Worm (Caenorhabditis elegans): ENCODE results near the gene arrd-18.

Gene arrd-18

ce11 chrV:3320005-3320404, 8.1 kb upstream of the arrd-18 start, which contains the start of gene F35F10.14:
Gene F35F10.14, minus strand, starts transcription at chrV:3320105.
- no peak for TF ChIP-seq flt-1 (GFP tag; IDR thresholded peaks at IDR 0.05)
- no peak for TF ChIP-seq ref-1 (GFP tag; conservative IDR thresholded peaks at IDR 0.05)
- TF ChIP-seq tab-1 (GFP tag; IDR thresholded peaks at IDR 0.05), result no peak

ce11 chrV:3318975-3319374, 7.1 kb upstream of the arrd-18 start, which contains the start of gene F35F10.13:
Gene F35F10.13, minus strand, starts transcription at chrV:3319075.
- no peak for TF ChIP-seq T22C8.4 (GFP tag; IDR thresholded peaks at IDR 0.05)

ce11 chrV:3316108-3316507, 4.2 kb upstream of the arrd-18 start, which contains the start of gene F35F10.1:
Gene F35F10.1, plus strand, starts transcription at chrV:3316307.
- TF ChIP-seq klf-2 (GFP tag; conservative IDR thresholded peaks at IDR 0.05) (no peak), ztf-29 (GFP tag; IDR thresholded peaks at IDR 0.05) (no peak), cog-1 (tag; optimal IDR thresholded peaks at IDR 0.05) (no peak), med-1 (GFP tag; optimal IDR thresholded peaks at IDR 0.05; ENCODE audit: insufficient read depth) (no peak), tab-1 (GFP tag; IDR thresholded peaks at IDR 0.05) (no peak), ref-1 (GFP tag; conservative IDR thresholded peaks at IDR 0.05) (no peak), flt-1 (GFP tag; IDR thresholded peaks at IDR 0.05) (no peak), ztf-23 (GFP tag; IDR thresholded peaks at IDR 0.05) (no peak), T22C8.4 (GFP tag; IDR thresholded peaks at IDR 0.05) (no peak)

ce11 chrV:3315308-3315707, 3.4 kb upstream of the arrd-18 start, which contains the start of gene arrd-19:
Gene arrd-19, minus strand, starts transcription at chrV:3315516.
- TF ChIP-seq flt-1 (GFP tag; IDR thresholded peaks at IDR 0.05) (no peak), cog-1 (tag; optimal IDR thresholded peaks at IDR 0.05) (no peak)

- TF ChIP-seq flt-1 (GFP tag; IDR thresholded peaks at IDR 0.05), result no peak
- TF ChIP-seq med-1 (GFP tag; optimal IDR thresholded peaks at IDR 0.05; ENCODE audit: insufficient read depth), result no peak
- TF ChIP-seq cog-1 (tag; optimal IDR thresholded peaks at IDR 0.05), result no peak
- no peak for TF ChIP-seq ztf-23 (GFP tag; IDR thresholded peaks at IDR 0.05)
- no peak for TF ChIP-seq ref-1 (GFP tag; conservative IDR thresholded peaks at IDR 0.05)
- no peak for TF ChIP-seq T22C8.4 (GFP tag; IDR thresholded peaks at IDR 0.05)
- no peak for TF ChIP-seq klf-2 (GFP tag; conservative IDR thresholded peaks at IDR 0.05)
- no peak for TF ChIP-seq tab-1 (GFP tag; IDR thresholded peaks at IDR 0.05)
- no peak for TF ChIP-seq ztf-29 (GFP tag; IDR thresholded peaks at IDR 0.05)
Observed at ce11 chrV:3308169-3308568, 3.7 kb downstream of the arrd-18 start, which contains the start of gene srbc-3. Gene srbc-3, plus strand, starts transcription at chrV:3308469.

ce11 chrV:3301898-3302297, 10.0 kb downstream of the arrd-18 start, which contains the start of gene srbc-1:
Gene srbc-1, minus strand, starts transcription at chrV:3301998.
- no peak for TF ChIP-seq med-1 (GFP tag; optimal IDR thresholded peaks at IDR 0.05; ENCODE audit: insufficient read depth)
- no peak for TF ChIP-seq ref-1 (GFP tag; conservative IDR thresholded peaks at IDR 0.05)
- no peak for TF ChIP-seq ztf-23 (GFP tag; IDR thresholded peaks at IDR 0.05)
- TF ChIP-seq T22C8.4 (GFP tag; IDR thresholded peaks at IDR 0.05), result no peak
- TF ChIP-seq cog-1 (tag; optimal IDR thresholded peaks at IDR 0.05), result no peak
- no peak for TF ChIP-seq tab-1 (GFP tag; IDR thresholded peaks at IDR 0.05)
- no peak for TF ChIP-seq ztf-29 (GFP tag; IDR thresholded peaks at IDR 0.05)

- TF ChIP-seq tab-1 (GFP tag; IDR thresholded peaks at IDR 0.05), result no peak
- TF ChIP-seq klf-2 (GFP tag; conservative IDR thresholded peaks at IDR 0.05), result no peak
- TF ChIP-seq med-1 (GFP tag; optimal IDR thresholded peaks at IDR 0.05; ENCODE audit: insufficient read depth), result no peak
- TF ChIP-seq ref-1 (GFP tag; conservative IDR thresholded peaks at IDR 0.05), result no peak
- no peak for TF ChIP-seq T22C8.4 (GFP tag; IDR thresholded peaks at IDR 0.05)
- TF ChIP-seq ztf-23 (GFP tag; IDR thresholded peaks at IDR 0.05), result no peak
- no peak for TF ChIP-seq cog-1 (tag; optimal IDR thresholded peaks at IDR 0.05)
- no peak for TF ChIP-seq flt-1 (GFP tag; IDR thresholded peaks at IDR 0.05)
- no peak for TF ChIP-seq ztf-29 (GFP tag; IDR thresholded peaks at IDR 0.05)
Observed at ce11 chrV:3299437-3299836, 12.5 kb downstream of the arrd-18 start.

- no peak for TF ChIP-seq ztf-29 (GFP tag; IDR thresholded peaks at IDR 0.05)
- TF ChIP-seq tab-1 (GFP tag; IDR thresholded peaks at IDR 0.05), result no peak
- no peak for TF ChIP-seq ztf-23 (GFP tag; IDR thresholded peaks at IDR 0.05)
- no peak for TF ChIP-seq med-1 (GFP tag; optimal IDR thresholded peaks at IDR 0.05; ENCODE audit: insufficient read depth)
- no peak for TF ChIP-seq ref-1 (GFP tag; conservative IDR thresholded peaks at IDR 0.05)
- TF ChIP-seq T22C8.4 (GFP tag; IDR thresholded peaks at IDR 0.05), result no peak
- TF ChIP-seq cog-1 (tag; optimal IDR thresholded peaks at IDR 0.05), result no peak
- TF ChIP-seq flt-1 (GFP tag; IDR thresholded peaks at IDR 0.05), result no peak
- TF ChIP-seq klf-2 (GFP tag; conservative IDR thresholded peaks at IDR 0.05), result no peak
Observed at ce11 chrV:3297764-3298163, 14.2 kb downstream of the arrd-18 start, which contains the start of gene srx-122. Gene srx-122, minus strand, starts transcription at chrV:3297864.

ce11 chrV:3295368-3295767, 16.5 kb downstream of the arrd-18 start:
- no peak for TF ChIP-seq ref-1 (GFP tag; conservative IDR thresholded peaks at IDR 0.05)
- no peak for TF ChIP-seq tab-1 (GFP tag; IDR thresholded peaks at IDR 0.05)
- TF ChIP-seq med-1 (GFP tag; optimal IDR thresholded peaks at IDR 0.05; ENCODE audit: insufficient read depth), result no peak
- no peak for TF ChIP-seq klf-2 (GFP tag; conservative IDR thresholded peaks at IDR 0.05)
- TF ChIP-seq flt-1 (GFP tag; IDR thresholded peaks at IDR 0.05), result no peak
- TF ChIP-seq T22C8.4 (GFP tag; IDR thresholded peaks at IDR 0.05), result no peak
- TF ChIP-seq ztf-23 (GFP tag; IDR thresholded peaks at IDR 0.05), result no peak
- TF ChIP-seq cog-1 (tag; optimal IDR thresholded peaks at IDR 0.05), result no peak
- no peak for TF ChIP-seq ztf-29 (GFP tag; IDR thresholded peaks at IDR 0.05)

- TF ChIP-seq flt-1 (GFP tag; IDR thresholded peaks at IDR 0.05) (no peak), klf-2 (GFP tag; conservative IDR thresholded peaks at IDR 0.05) (no peak), T22C8.4 (GFP tag; IDR thresholded peaks at IDR 0.05) (no peak), tab-1 (GFP tag; IDR thresholded peaks at IDR 0.05) (no peak), ref-1 (GFP tag; conservative IDR thresholded peaks at IDR 0.05) (no peak), med-1 (GFP tag; optimal IDR thresholded peaks at IDR 0.05; ENCODE audit: insufficient read depth) (no peak), ztf-29 (GFP tag; IDR thresholded peaks at IDR 0.05) (no peak), cog-1 (tag; optimal IDR thresholded peaks at IDR 0.05) (no peak), ztf-23 (GFP tag; IDR thresholded peaks at IDR 0.05) (no peak)
Observed at ce11 chrV:3289267-3289666, 22.6 kb downstream of the arrd-18 start, which contains the start of gene F35F10.6. Gene F35F10.6, minus strand, starts transcription at chrV:3289367.

All from whole organism, midembryonic.